Worm (Caenorhabditis elegans): Measurements from ENCODE around the gene alg-2.

DNA sequence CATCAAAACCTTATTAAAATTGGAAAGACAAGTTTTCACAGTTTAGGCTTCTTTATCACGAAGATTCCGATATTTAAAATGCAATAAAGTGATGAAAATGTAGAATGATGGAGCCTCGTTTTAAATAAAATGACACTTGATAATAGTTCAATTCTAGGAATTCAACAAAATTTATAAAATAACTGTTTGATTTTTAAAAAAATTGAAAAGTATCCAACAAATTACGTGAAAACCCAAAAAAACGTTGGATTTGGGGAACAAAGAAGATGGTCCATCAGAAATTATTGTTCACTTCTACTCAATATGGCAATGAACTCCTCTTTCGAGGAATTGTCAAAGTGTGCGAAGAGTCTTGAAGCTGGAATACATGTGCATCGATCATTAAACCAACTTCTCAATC lies 29.0 kb upstream of the alg-2 start, which contains the start of gene F28A10.4:
- TF ChIP-seq unc-62 (GFP tag; optimal IDR thresholded peaks at IDR 0.05) (no peak), nhr-12 (tag; optimal IDR thresholded peaks at IDR 0.05) (no peak), ztf-11 (tag; optimal IDR thresholded peaks at IDR 0.05) (no peak), mls-2 (tag; optimal IDR thresholded peaks at IDR 0.05) (no peak), elt-1 (tag; optimal IDR thresholded peaks at IDR 0.05; ENCODE audit: borderline replicate concordance, insufficient read depth) (no peak), elt-3 (tag; optimal IDR thresholded peaks at IDR 0.05) (no peak), pha-4 (tag; optimal IDR thresholded peaks at IDR 0.05) (no peak), nhr-237 (tag; optimal IDR thresholded peaks at IDR 0.05) (no peak), ham-2 (GFP tag; optimal IDR thresholded peaks at IDR 0.05) (no peak)

Measured in whole organism, mixed stage, embryonic.